Worm (Caenorhabditis elegans) whole organism, midembryonic: Measurements from ENCODE around the gene Y54H5A.2.

ENCODE experiments used
- T22C8.4 ChIP-seq: fragments of 200-800 bp; sonication (Bioruptor generic); IDR thresholded peaks from 2 replicates; pipeline ENCODE4 v1.3.6; 2022; ENCODE audit warnings: missing genetic modification characterization, missing compliant biosample characterization
- cog-1 ChIP-seq: sonication (generic microtip); optimal IDR thresholded peaks from 2 replicates; lab custom pipeline; 2016; ENCODE audit warnings: missing genetic modification characterization, missing compliant biosample characterization
- flt-1 ChIP-seq: fragments of 200-800 bp; sonication (Bioruptor generic); IDR thresholded peaks from 2 replicates; pipeline ENCODE4 v1.3.6; 2022; ENCODE audit warnings: missing genetic modification characterization, missing compliant biosample characterization
- klf-2 ChIP-seq: fragments of 200-800 bp; sonication (Bioruptor generic); conservative IDR thresholded peaks from 2 replicates; pipeline ENCODE4 v1.3.6; 2022; ENCODE audit warnings: missing genetic modification reagents, missing genetic modification characterization, missing compliant biosample characterization
- med-1 ChIP-seq: sonication (generic microtip); optimal IDR thresholded peaks from 2 replicates; lab custom pipeline; 2017; ENCODE audit warnings: missing genetic modification characterization, mild to moderate bottlenecking, missing compliant biosample characterization, antibody characterized with exemption, missing genetic modification reagents; ENCODE audit not compliant: insufficient read depth
- ref-1 ChIP-seq: fragments of 200-800 bp; sonication (Bioruptor generic); conservative IDR thresholded peaks from 2 replicates; pipeline ENCODE4 v1.3.6; 2022; ENCODE audit warnings: missing genetic modification reagents, missing genetic modification characterization, missing compliant biosample characterization
- tab-1 ChIP-seq: fragments of 200-800 bp; sonication (Bioruptor generic); IDR thresholded peaks from 2 replicates; pipeline ENCODE4 v1.3.6; 2022; ENCODE audit warnings: missing genetic modification characterization, missing compliant biosample characterization
- ztf-23 ChIP-seq: fragments of 200-800 bp; sonication (Bioruptor generic); IDR thresholded peaks from 2 replicates; pipeline ENCODE4 v1.3.6; 2022; ENCODE audit warnings: missing genetic modification reagents, missing genetic modification characterization, missing compliant biosample characterization
- ztf-29 ChIP-seq: fragments of 200-800 bp; sonication (Bioruptor generic); IDR thresholded peaks from 2 replicates; pipeline ENCODE4 v1.3.6; 2022; ENCODE audit warnings: missing genetic modification reagents, missing genetic modification characterization, missing compliant biosample characterization

Gene Y54H5A.2

DNA sequence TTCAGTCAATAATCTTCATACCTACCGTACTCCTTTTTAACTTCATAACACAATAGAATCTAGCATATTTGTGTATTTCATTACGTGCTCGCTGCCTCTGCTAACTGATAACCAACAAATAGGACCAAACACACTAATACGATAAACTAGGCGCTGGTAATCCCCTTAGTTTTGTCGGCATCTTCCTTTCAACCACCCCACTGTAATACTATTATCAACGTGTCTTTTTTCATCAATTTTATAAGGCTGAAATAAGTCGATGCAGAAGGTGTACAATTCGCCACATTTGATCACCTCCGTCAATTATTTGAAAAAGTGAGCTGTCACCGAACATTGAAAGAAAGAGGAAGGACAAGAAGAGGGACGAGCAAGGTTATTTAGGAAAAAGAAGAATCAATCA is 1.9 kb downstream of the Y54H5A.2 start:
- TF ChIP-seq flt-1 (GFP tag; lab: Robert Waterston, UW), result no peak
- TF ChIP-seq klf-2 (GFP tag; lab: Robert Waterston, UW), result no peak
- TF ChIP-seq ztf-23 (GFP tag; lab: Robert Waterston, UW), result no peak
- no peak for TF ChIP-seq cog-1 (tag; lab: Kevin White, UChicago)
- no peak for TF ChIP-seq T22C8.4 (GFP tag; lab: Robert Waterston, UW)
- TF ChIP-seq ref-1 (GFP tag; lab: Robert Waterston, UW), result no peak
- no peak for TF ChIP-seq tab-1 (GFP tag; lab: Robert Waterston, UW)
- TF ChIP-seq ztf-29 (GFP tag; lab: Robert Waterston, UW), result no peak
- TF ChIP-seq med-1 (GFP tag; lab: Kevin White, UChicago), result no peak

- TF ChIP-seq ztf-29 (GFP tag; lab: Robert Waterston, UW), result no peak
- no peak for TF ChIP-seq tab-1 (GFP tag; lab: Robert Waterston, UW)
- no peak for TF ChIP-seq med-1 (GFP tag; lab: Kevin White, UChicago)
- no peak for TF ChIP-seq cog-1 (tag; lab: Kevin White, UChicago)
- no peak for TF ChIP-seq ztf-23 (GFP tag; lab: Robert Waterston, UW)
- no peak for TF ChIP-seq ref-1 (GFP tag; lab: Robert Waterston, UW)
- TF ChIP-seq klf-2 (GFP tag; lab: Robert Waterston, UW), result no peak
- TF ChIP-seq T22C8.4 (GFP tag; lab: Robert Waterston, UW), result no peak
- no peak for TF ChIP-seq flt-1 (GFP tag; lab: Robert Waterston, UW)
Measured at ce11 chrIII:5146749-5147148, 2.6 kb downstream of the Y54H5A.2 start.

DNA sequence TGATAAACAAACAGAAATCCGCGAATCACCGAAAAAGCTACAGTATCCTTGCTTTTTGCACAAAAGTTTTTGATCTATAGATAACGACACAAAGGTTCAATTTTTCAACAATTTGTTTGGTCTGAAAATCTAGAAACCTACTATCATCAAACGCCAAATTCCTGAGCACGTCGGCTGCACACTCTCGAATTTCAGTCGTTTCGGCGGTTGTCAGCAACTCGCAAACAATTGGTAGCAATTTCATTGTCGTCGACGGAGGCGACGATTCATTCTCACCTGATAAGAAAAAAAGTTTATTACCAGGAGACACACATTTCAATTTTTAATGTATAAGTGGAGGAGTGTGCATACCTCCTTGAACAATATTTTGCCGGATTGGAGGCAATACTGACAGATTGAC is 3.5 kb downstream of the Y54H5A.2 start:
- TF ChIP-seq ztf-23 (GFP tag; lab: Robert Waterston, UW) (no peak), flt-1 (GFP tag; lab: Robert Waterston, UW) (no peak), tab-1 (GFP tag; lab: Robert Waterston, UW) (no peak), T22C8.4 (GFP tag; lab: Robert Waterston, UW) (no peak), cog-1 (tag; lab: Kevin White, UChicago) (no peak), ref-1 (GFP tag; lab: Robert Waterston, UW) (no peak), med-1 (GFP tag; lab: Kevin White, UChicago) (no peak), klf-2 (GFP tag; lab: Robert Waterston, UW) (no peak), ztf-29 (GFP tag; lab: Robert Waterston, UW) (no peak)

- TF ChIP-seq tab-1 (GFP tag; lab: Robert Waterston, UW) (no peak), klf-2 (GFP tag; lab: Robert Waterston, UW) (no peak), T22C8.4 (GFP tag; lab: Robert Waterston, UW) (no peak), ztf-29 (GFP tag; lab: Robert Waterston, UW) (no peak), flt-1 (GFP tag; lab: Robert Waterston, UW) (no peak), med-1 (GFP tag; lab: Kevin White, UChicago) (no peak), ref-1 (GFP tag; lab: Robert Waterston, UW) (no peak), ztf-23 (GFP tag; lab: Robert Waterston, UW) (no peak), cog-1 (tag; lab: Kevin White, UChicago) (no peak)
Measured at ce11 chrIII:5144169-5144568, 5.2 kb downstream of the Y54H5A.2 start.

- TF ChIP-seq ztf-23 (GFP tag; lab: Robert Waterston, UW) (no peak), tab-1 (GFP tag; lab: Robert Waterston, UW) (no peak), ztf-29 (GFP tag; lab: Robert Waterston, UW) (no peak), ref-1 (GFP tag; lab: Robert Waterston, UW) (no peak), flt-1 (GFP tag; lab: Robert Waterston, UW) (no peak), T22C8.4 (GFP tag; lab: Robert Waterston, UW) (no peak), med-1 (GFP tag; lab: Kevin White, UChicago) (no peak), klf-2 (GFP tag; lab: Robert Waterston, UW) (no peak), cog-1 (tag; lab: Kevin White, UChicago) (no peak)
Measured at ce11 chrIII:5143520-5143919, 5.9 kb downstream of the Y54H5A.2 start.

ce11 chrIII:5141935-5142334 is 7.4 kb downstream of the Y54H5A.2 start:
- no peak for TF ChIP-seq ztf-29 (GFP tag; lab: Robert Waterston, UW)
- no peak for TF ChIP-seq tab-1 (GFP tag; lab: Robert Waterston, UW)
- no peak for TF ChIP-seq T22C8.4 (GFP tag; lab: Robert Waterston, UW)
- TF ChIP-seq klf-2 (GFP tag; lab: Robert Waterston, UW), result no peak
- TF ChIP-seq ref-1 (GFP tag; lab: Robert Waterston, UW), result no peak
- TF ChIP-seq cog-1 (tag; lab: Kevin White, UChicago), result no peak
- TF ChIP-seq flt-1 (GFP tag; lab: Robert Waterston, UW), result no peak
- no peak for TF ChIP-seq ztf-23 (GFP tag; lab: Robert Waterston, UW)
- TF ChIP-seq med-1 (GFP tag; lab: Kevin White, UChicago), result no peak

DNA sequence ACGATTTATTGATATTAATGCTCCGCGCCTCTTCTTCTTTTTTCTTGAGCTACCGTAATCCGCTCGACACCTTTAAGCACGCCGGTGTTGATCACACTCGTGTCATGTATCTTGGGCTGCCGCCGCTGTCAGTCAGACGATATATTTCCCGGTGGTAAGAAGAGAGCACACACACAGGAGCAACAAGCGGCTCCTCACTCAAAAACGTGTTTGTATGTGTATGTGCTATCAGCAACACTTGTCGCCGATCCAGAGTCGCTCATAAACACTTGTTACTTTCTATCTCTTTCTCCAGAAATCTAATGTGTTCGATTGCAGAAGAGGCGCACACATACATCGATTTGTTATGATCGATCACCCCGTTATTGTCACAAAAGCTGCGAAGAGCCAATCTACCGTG is 8.8 kb downstream of the Y54H5A.2 start:
- TF ChIP-seq T22C8.4 (GFP tag; lab: Robert Waterston, UW), result 0 out of 2 replicates have a peak, but pooled peaks have one; percentile 21
- TF ChIP-seq ztf-29 (GFP tag; lab: Robert Waterston, UW), result no peak
- TF ChIP-seq ztf-23 (GFP tag; lab: Robert Waterston, UW), result no peak
- TF ChIP-seq med-1 (GFP tag; lab: Kevin White, UChicago), result no peak

DNA sequence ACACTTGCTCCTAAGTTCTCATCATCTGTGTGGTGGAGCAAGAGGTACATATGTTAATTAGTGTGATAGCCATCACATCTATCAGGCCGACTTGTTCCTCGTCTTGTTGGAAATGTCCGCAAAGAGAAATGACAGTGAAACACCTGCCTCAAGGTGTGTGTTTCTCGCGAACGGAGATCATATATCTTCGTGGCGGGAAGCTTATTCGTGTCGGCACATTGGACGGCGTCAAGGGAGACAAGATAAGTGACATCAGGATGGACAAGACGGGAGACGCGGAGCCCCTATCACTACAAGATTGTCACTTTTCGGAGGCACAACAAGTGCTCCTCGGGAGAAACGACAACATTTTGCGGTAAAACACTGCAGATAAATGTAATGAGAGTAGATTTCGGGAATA is 9.6 kb downstream of the Y54H5A.2 start:
- TF ChIP-seq T22C8.4 (GFP tag; lab: Robert Waterston, UW), result no peak
- TF ChIP-seq ref-1 (GFP tag; lab: Robert Waterston, UW), result 0 out of 2 replicates have a peak, but pooled peaks have one; percentile 17
- no peak for TF ChIP-seq ztf-29 (GFP tag; lab: Robert Waterston, UW)
- no peak for TF ChIP-seq med-1 (GFP tag; lab: Kevin White, UChicago)
- TF ChIP-seq flt-1 (GFP tag; lab: Robert Waterston, UW), result no peak

ce11 chrIII:5138940-5139533 is 10.3 kb downstream of the Y54H5A.2 start:
- no peak for TF ChIP-seq flt-1 (GFP tag; lab: Robert Waterston, UW)
- TF ChIP-seq med-1 (GFP tag; lab: Kevin White, UChicago), result no peak
- TF ChIP-seq tab-1 (GFP tag; lab: Robert Waterston, UW), result no peak
- no peak for TF ChIP-seq ztf-29 (GFP tag; lab: Robert Waterston, UW)
- no peak for TF ChIP-seq ref-1 (GFP tag; lab: Robert Waterston, UW)
- TF ChIP-seq ztf-23 (GFP tag; lab: Robert Waterston, UW), result no peak
- TF ChIP-seq klf-2 (GFP tag; lab: Robert Waterston, UW), result no peak
- TF ChIP-seq T22C8.4 (GFP tag; lab: Robert Waterston, UW), result no peak
- TF ChIP-seq cog-1 (tag; lab: Kevin White, UChicago), result no peak
